Fruit fly (Drosophila melanogaster): ENCODE measurements around the gene CG15892.

The CG15892 gene

dm6 chrX:6301052-6301451 lies 6.9 kb upstream of the CG15892 start, which contains the start of gene CG12219 (continued):
- TF ChIP-seq BEAF-32 (GFP tag; optimal IDR thresholded peaks at IDR 0.05) (peak; percentile 73), Rfx (GFP tag; IDR thresholded peaks at IDR 0.05) (no peak), CG2875 (GFP tag; optimal IDR thresholded peaks at IDR 0.05) (no peak), Dll (GFP tag; IDR thresholded peaks at IDR 0.05; ENCODE audit: partially characterized antibody) (peak; percentile 75), CG13775 (GFP tag; optimal IDR thresholded peaks at IDR 0.05) (no peak), CG6854 (GFP tag; optimal IDR thresholded peaks at IDR 0.05) (no peak)

dm6 chrX:6295129-6295539 lies 991 bp upstream of the CG15892 start, which contains the start of the genes CG15891 and CG3815:
Gene CG15891 (minus strand): TSS chrX:6295345.
Gene CG3815 (plus strand): TSS chrX:6295389.
- TF ChIP-seq Mes4 (GFP tag; optimal IDR thresholded peaks at IDR 0.05) (no peak), gce (GFP tag; IDR thresholded peaks at IDR 0.05) (no peak), Hsf (GFP tag; optimal IDR thresholded peaks at IDR 0.05) (peak; percentile 47), Ets97D (GFP tag; optimal IDR thresholded peaks at IDR 0.05) (peak; percentile 57), CG6854 (GFP tag; optimal IDR thresholded peaks at IDR 0.05) (no peak), CG13287 (GFP tag; IDR thresholded peaks at IDR 0.05; ENCODE audit: partially characterized antibody) (peak; percentile 51; the same call in 1 of the 2 replicates), HHEX (GFP tag; optimal IDR thresholded peaks at IDR 0.05) (no peak), tap (tag; optimal IDR thresholded peaks at IDR 0.05) (no peak), croc (GFP tag; conservative IDR thresholded peaks at IDR 0.05) (peak; percentile 33; the same call in 1 of the 3 replicates), CG11456 (GFP tag; IDR thresholded peaks at IDR 0.05) (peak; percentile 39; the same call in 1 of the 3 replicates), CG12155 (GFP tag; optimal IDR thresholded peaks at IDR 0.05) (peak; percentile 81), CG10979 (tag; optimal IDR thresholded peaks at IDR 0.05) (peak; percentile 48), cwo (GFP tag; optimal IDR thresholded peaks at IDR 0.05) (no peak), fd3F (GFP tag; optimal IDR thresholded peaks at IDR 0.05) (peak; percentile 25), chm (GFP tag; IDR thresholded peaks at IDR 0.05) (no peak), CG4404 (GFP tag; IDR thresholded peaks at IDR 0.05) (peak; percentile 54; the same call in 1 of the 2 replicates), twi (tag; optimal IDR thresholded peaks at IDR 0.05) (peak; percentile 48), Poxn (GFP tag; IDR thresholded peaks at IDR 0.05) (no peak), CG11398 (GFP tag; optimal IDR thresholded peaks at IDR 0.05) (no peak), scrt (GFP tag; optimal IDR thresholded peaks at IDR 0.05) (no peak), pita (GFP tag; optimal IDR thresholded peaks at IDR 0.05) (no peak), CG12104 (GFP tag; optimal IDR thresholded peaks at IDR 0.05) (peak; percentile 17), Dbx (GFP tag; IDR thresholded peaks at IDR 0.05) (peak; percentile 52; the same call in 1 of the 3 replicates), h (optimal IDR thresholded peaks at IDR 0.05) (no peak), CG30431 (GFP tag; optimal IDR thresholded peaks at IDR 0.05) (peak; percentile 38), CG9932 (GFP tag; IDR thresholded peaks at IDR 0.05) (peak; percentile 74), sc (optimal IDR thresholded peaks at IDR 0.05) (no peak), sc (GFP tag; optimal IDR thresholded peaks at IDR 0.05) (no peak), CG8089 (GFP tag; optimal IDR thresholded peaks at IDR 0.05) (no peak), CG4617 (GFP tag; optimal IDR thresholded peaks at IDR 0.05; ENCODE audit: borderline replicate concordance) (peak; percentile 71), HmgZ (tag; optimal IDR thresholded peaks at IDR 0.05) (peak; percentile 84), sens-2 (GFP tag; IDR thresholded peaks at IDR 0.05) (no peak), TFAM (GFP tag; optimal IDR thresholded peaks at IDR 0.05) (no peak), CoRest (tag; optimal IDR thresholded peaks at IDR 0.05) (peak; percentile 77), CG14710 (tag; optimal IDR thresholded peaks at IDR 0.05) (peak; percentile 66), HLH4C (GFP tag; IDR thresholded peaks at IDR 0.05; ENCODE audit: partially characterized antibody) (0 out of 3 replicates have a peak, but pooled peaks have one; percentile 35), CG18619 (GFP tag; optimal IDR thresholded peaks at IDR 0.05) (peak; percentile 69), az2 (GFP tag; optimal IDR thresholded peaks at IDR 0.05) (peak; percentile 16), Nf-YC (tag; optimal IDR thresholded peaks at IDR 0.05) (peak; percentile 67), CG10321 (GFP tag; IDR thresholded peaks at IDR 0.05) (no peak), CG2116 (GFP tag; optimal IDR thresholded peaks at IDR 0.05) (peak; percentile 64), wdn (GFP tag; IDR thresholded peaks at IDR 0.05) (0 out of 2 replicates have a peak, but pooled peaks have one; percentile 41), CG31224 (GFP tag; IDR thresholded peaks at IDR 0.05) (peak; percentile 13; the same call in 1 of the 2 replicates), CG11093 (GFP tag; IDR thresholded peaks at IDR 0.05) (0 out of 3 replicates have a peak, but pooled peaks have one; percentile 39)
